Fruit fly (Drosophila melanogaster) whole organism, embryonic: ENCODE data around the gene CG6441.

Experiments used
- ATbp ChIP-seq: fragments of 200-800 bp; sonication (Bioruptor generic); optimal IDR thresholded peaks from 2 replicates; lab custom pipeline; 2017; ENCODE audit warnings: missing biosample characterization, mild to moderate bottlenecking, missing genetic modification characterization, missing genetic modification reagents
- Adf1 ChIP-seq: fragments of 200-800 bp; sonication (Bioruptor generic); IDR thresholded peaks from 2 replicates; pipeline ENCODE4 v1.3.6; 2022; ENCODE audit warnings: missing biosample characterization, missing genetic modification characterization
- CG10321 ChIP-seq: fragments of 200-800 bp; sonication (Bioruptor generic); IDR thresholded peaks from 2 replicates; pipeline ENCODE4 v1.3.6; 2022; ENCODE audit warnings: missing biosample characterization, missing genetic modification characterization
- CG10979 ChIP-seq: fragments of 200-800 bp; sonication (Bioruptor generic); optimal IDR thresholded peaks from 2 replicates; lab custom pipeline; 2018; ENCODE audit warnings: missing biosample characterization, mild to moderate bottlenecking, missing genetic modification characterization, moderate library complexity
- CG13287 ChIP-seq: fragments of 200-800 bp; sonication (Bioruptor generic); IDR thresholded peaks from 2 replicates; pipeline ENCODE4 v1.3.6; 2022; ENCODE audit warnings: missing biosample characterization, missing genetic modification characterization; ENCODE audit not compliant: partially characterized antibody
- CG15601 ChIP-seq: fragments of 200-800 bp; sonication (Bioruptor generic); optimal IDR thresholded peaks from 3 replicates; lab custom pipeline; 2019; ENCODE audit warnings: missing biosample characterization, mild to moderate bottlenecking, missing genetic modification characterization, moderate library complexity
- CG16863 ChIP-seq: fragments of 200-800 bp; sonication (Bioruptor generic); optimal IDR thresholded peaks from 3 replicates; lab custom pipeline; 2016; ENCODE audit warnings: missing biosample characterization, missing genetic modification characterization
- CG1832 ChIP-seq: fragments of 200-800 bp; sonication (Bioruptor generic); optimal IDR thresholded peaks from 2 replicates; lab custom pipeline; 2017; ENCODE audit warnings: missing biosample characterization, mild to moderate bottlenecking, missing genetic modification characterization, inconsistent platforms
- CG32772 ChIP-seq: fragments of 200-800 bp; sonication (Bioruptor generic); IDR thresholded peaks from 2 replicates; pipeline ENCODE4 v1.3.6; 2022; ENCODE audit warnings: missing biosample characterization, missing genetic modification characterization
- CG4360 ChIP-seq: fragments of 200-800 bp; sonication (Bioruptor generic); IDR thresholded peaks from 2 replicates; pipeline ENCODE4 v1.3.6; 2022; ENCODE audit warnings: missing biosample characterization, missing genetic modification characterization
- CG4820 ChIP-seq: fragments of 200-800 bp; sonication (Bioruptor generic); optimal IDR thresholded peaks from 3 replicates; lab custom pipeline; 2016; ENCODE audit warnings: missing biosample characterization, missing genetic modification characterization
- CG6765 ChIP-seq: fragments of 200-800 bp; sonication (Bioruptor generic); optimal IDR thresholded peaks from 3 replicates; lab custom pipeline; 2017; ENCODE audit warnings: missing biosample characterization, mild to moderate bottlenecking, missing genetic modification characterization
- CG6791 ChIP-seq: fragments of 200-800 bp; sonication (Bioruptor generic); IDR thresholded peaks from 3 replicates; pipeline ENCODE4 v1.3.6; 2022; ENCODE audit warnings: missing biosample characterization, missing genetic modification characterization; ENCODE audit not compliant: partially characterized antibody
- CG6854 ChIP-seq: fragments of 200-800 bp; sonication (Bioruptor generic); optimal IDR thresholded peaks from 3 replicates; lab custom pipeline; 2017; ENCODE audit warnings: missing biosample characterization, mild to moderate bottlenecking, missing genetic modification characterization
- CG9932 ChIP-seq: fragments of 200-800 bp; sonication (Bioruptor generic); IDR thresholded peaks from 2 replicates; pipeline ENCODE4 v1.3.6; 2022; ENCODE audit warnings: missing biosample characterization, missing genetic modification characterization
- Dip2 ChIP-seq: fragments of 200-800 bp; sonication (Bioruptor generic); IDR thresholded peaks from 2 replicates; pipeline ENCODE4 v1.3.6; 2022; ENCODE audit warnings: missing biosample characterization, missing genetic modification characterization
- Gug ChIP-seq: fragments of 200-800 bp; sonication (Bioruptor generic); IDR thresholded peaks from 4 replicates; pipeline ENCODE4 v1.3.6; 2022; ENCODE audit warnings: missing biosample characterization, missing genetic modification characterization
- H2.0 ChIP-seq: fragments of 200-800 bp; sonication (Bioruptor generic); IDR thresholded peaks from 2 replicates; pipeline ENCODE4 v1.3.6; 2022; ENCODE audit warnings: missing biosample characterization, missing genetic modification characterization
- HLHmδ ChIP-seq: fragments of 200-800 bp; sonication (Bioruptor generic); optimal IDR thresholded peaks from 2 replicates; lab custom pipeline; 2018; ENCODE audit warnings: missing biosample characterization, mild to moderate bottlenecking, missing genetic modification characterization, moderate library complexity
- Hr78 ChIP-seq, 2 experiments: fragments of 200-800 bp in 1 of 2; fragments of >200 bp in 1 of 2; sonication (Bioruptor generic) in 1 of 2; optimal IDR thresholded peaks; 2 replicates each; lab custom pipeline; 2017 to 2019; ENCODE audit warnings: missing biosample characterization in 2 of 2, missing genetic modification characterization in 2 of 2, mild to moderate bottlenecking in 1 of 2, moderate library complexity in 1 of 2
- Med ChIP-seq: fragments of 200-800 bp; sonication (Bioruptor generic); peaks from one replicate; lab custom pipeline; 2016; ENCODE audit warnings: missing biosample characterization, missing genetic modification characterization, mild to moderate bottlenecking, inconsistent platforms, moderate library complexity
- Rx ChIP-seq: fragments of 200-800 bp; sonication (Bioruptor generic); IDR thresholded peaks from 2 replicates; pipeline ENCODE4 v1.3.6; 2022; ENCODE audit warnings: missing biosample characterization, missing genetic modification characterization
- TFAM ChIP-seq: fragments of 200-800 bp; sonication (Bioruptor generic); optimal IDR thresholded peaks from 2 replicates; lab custom pipeline; 2017; ENCODE audit warnings: missing biosample characterization, missing genetic modification characterization, inconsistent platforms
- abd-A ChIP-seq: fragments of 200-800 bp; sonication (Bioruptor generic); optimal IDR thresholded peaks from 3 replicates; lab custom pipeline; 2019; ENCODE audit warnings: missing biosample characterization, mild to moderate bottlenecking, missing genetic modification characterization, moderate library complexity
- bigmax ChIP-seq: fragments of 200-800 bp; sonication (Bioruptor generic); optimal IDR thresholded peaks from 2 replicates; lab custom pipeline; 2018; ENCODE audit warnings: missing biosample characterization, mild to moderate bottlenecking, missing genetic modification characterization
- bowl ChIP-seq: fragments of 200-800 bp; sonication (Bioruptor generic); IDR thresholded peaks from 2 replicates; pipeline ENCODE4 v1.3.6; 2022; ENCODE audit warnings: missing biosample characterization, missing genetic modification characterization
- chinmo ChIP-seq: fragments of 200-800 bp; sonication (Bioruptor generic); IDR thresholded peaks from 4 replicates; pipeline ENCODE4 v1.3.6; 2022; ENCODE audit warnings: missing biosample characterization, missing genetic modification characterization; ENCODE audit not compliant: partially characterized antibody
- chm ChIP-seq: fragments of 200-800 bp; sonication (Bioruptor generic); IDR thresholded peaks from 2 replicates; pipeline ENCODE4 v1.3.6; 2022; ENCODE audit warnings: missing biosample characterization, missing genetic modification characterization
- chn ChIP-seq: fragments of 200-800 bp; sonication (Bioruptor generic); optimal IDR thresholded peaks from 2 replicates; lab custom pipeline; 2016; ENCODE audit warnings: missing biosample characterization, missing genetic modification characterization
- dmrt99B ChIP-seq: fragments of 200-800 bp; sonication (Bioruptor generic); optimal IDR thresholded peaks from 2 replicates; lab custom pipeline; 2018; ENCODE audit warnings: missing biosample characterization, mild to moderate bottlenecking, missing genetic modification characterization, moderate library complexity
- ems ChIP-seq: fragments of 200-800 bp; sonication (Bioruptor generic); optimal IDR thresholded peaks from 3 replicates; lab custom pipeline; 2016; ENCODE audit warnings: missing biosample characterization, missing genetic modification characterization
- ewg ChIP-seq: fragments of 200-800 bp; sonication (Bioruptor generic); optimal IDR thresholded peaks from 3 replicates; lab custom pipeline; 2017; ENCODE audit warnings: mild to moderate bottlenecking, missing biosample characterization, missing genetic modification reagents, missing genetic modification characterization
- fd64A ChIP-seq: fragments of 200-800 bp; sonication (Bioruptor generic); optimal IDR thresholded peaks from 3 replicates; lab custom pipeline; 2018; ENCODE audit warnings: missing biosample characterization, mild to moderate bottlenecking, missing genetic modification characterization
- hbn ChIP-seq: fragments of 200-800 bp; sonication (Bioruptor generic); IDR thresholded peaks from 2 replicates; pipeline ENCODE4 v1.3.6; 2022; ENCODE audit warnings: missing biosample characterization, missing genetic modification characterization; ENCODE audit not compliant: partially characterized antibody
- mam ChIP-seq: fragments of 200-800 bp; sonication (Bioruptor generic); optimal IDR thresholded peaks from 3 replicates; lab custom pipeline; 2016; ENCODE audit warnings: missing biosample characterization, missing genetic modification characterization
- pros ChIP-seq: fragments of 200-800 bp; sonication (Bioruptor generic); optimal IDR thresholded peaks from 3 replicates; lab custom pipeline; 2019; ENCODE audit warnings: missing biosample characterization, mild to moderate bottlenecking, missing genetic modification characterization, moderate library complexity
- rib ChIP-seq: fragments of 200-800 bp; sonication (Bioruptor generic); IDR thresholded peaks from 2 replicates; pipeline ENCODE4 v1.3.6; 2022; ENCODE audit warnings: missing biosample characterization, missing genetic modification characterization
- run ChIP-seq: fragments of 200-800 bp; sonication (Bioruptor generic); optimal IDR thresholded peaks from 3 replicates; lab custom pipeline; 2018; ENCODE audit warnings: missing biosample characterization, mild to moderate bottlenecking, missing genetic modification characterization
- sc ChIP-seq, 3 experiments: fragments of >200 bp in 2 of 3; fragments of 200-800 bp in 1 of 3; sonication (Bioruptor generic) in 1 of 3; optimal IDR thresholded peaks; 2 replicates in 2 of 3; 3 replicates in 1 of 3; lab custom pipeline; 2017; ENCODE audit warnings: mild to moderate bottlenecking in 1 of 3, missing biosample characterization in 1 of 3, missing genetic modification characterization in 1 of 3, missing genetic modification reagents in 1 of 3
- sens ChIP-seq: fragments of 200-800 bp; sonication (Bioruptor generic); peaks from one replicate; lab custom pipeline; 2016; ENCODE audit warnings: missing biosample characterization, missing genetic modification characterization
- sima ChIP-seq: fragments of 200-800 bp; sonication (Bioruptor generic); optimal IDR thresholded peaks from 2 replicates; lab custom pipeline; 2016; ENCODE audit warnings: missing biosample characterization, missing genetic modification characterization
- sisA ChIP-seq: fragments of 200-800 bp; sonication (Bioruptor generic); IDR thresholded peaks from 2 replicates; pipeline ENCODE4 v1.3.6; 2022; ENCODE audit warnings: missing biosample characterization, missing genetic modification characterization
- slp2 ChIP-seq: fragments of 200-800 bp; sonication (Bioruptor generic); optimal IDR thresholded peaks from 2 replicates; lab custom pipeline; 2016; ENCODE audit warnings: missing biosample characterization, missing genetic modification characterization
- so ChIP-seq: fragments of 200-800 bp; sonication (Bioruptor generic); IDR thresholded peaks from 3 replicates; pipeline ENCODE4 v1.3.6; 2022; ENCODE audit warnings: missing biosample characterization, missing genetic modification characterization
- sqz ChIP-seq: fragments of 200-800 bp; sonication (Bioruptor generic); optimal IDR thresholded peaks from 3 replicates; lab custom pipeline; 2018; ENCODE audit warnings: missing biosample characterization, mild to moderate bottlenecking, missing genetic modification characterization
- tll ChIP-seq, 2 experiments: fragments of 200-800 bp in 1 of 2; fragments of >200 bp in 1 of 2; sonication (Bioruptor generic) in 1 of 2; optimal IDR thresholded peaks; 2 replicates each; lab custom pipeline; 2017 to 2019; ENCODE audit warnings: missing biosample characterization in 2 of 2, missing genetic modification characterization in 2 of 2, mild to moderate bottlenecking in 1 of 2, moderate library complexity in 1 of 2
- tna ChIP-seq: fragments of 200-800 bp; sonication (Bioruptor generic); IDR thresholded peaks from 2 replicates; pipeline ENCODE4 v1.3.6; 2022; ENCODE audit warnings: missing biosample characterization, missing genetic modification characterization; ENCODE audit not compliant: partially characterized antibody
- ttk ChIP-seq: fragments of 200-800 bp; sonication (Bioruptor generic); IDR thresholded peaks from 2 replicates; pipeline ENCODE4 v2.1.2; 2022; ENCODE audit warnings: missing biosample characterization, missing genetic modification characterization
- usp ChIP-seq: fragments of >200 bp; optimal IDR thresholded peaks from 2 replicates; lab custom pipeline; 2017; ENCODE audit warnings: missing biosample characterization, missing genetic modification characterization

CG6441 gene

DNA sequence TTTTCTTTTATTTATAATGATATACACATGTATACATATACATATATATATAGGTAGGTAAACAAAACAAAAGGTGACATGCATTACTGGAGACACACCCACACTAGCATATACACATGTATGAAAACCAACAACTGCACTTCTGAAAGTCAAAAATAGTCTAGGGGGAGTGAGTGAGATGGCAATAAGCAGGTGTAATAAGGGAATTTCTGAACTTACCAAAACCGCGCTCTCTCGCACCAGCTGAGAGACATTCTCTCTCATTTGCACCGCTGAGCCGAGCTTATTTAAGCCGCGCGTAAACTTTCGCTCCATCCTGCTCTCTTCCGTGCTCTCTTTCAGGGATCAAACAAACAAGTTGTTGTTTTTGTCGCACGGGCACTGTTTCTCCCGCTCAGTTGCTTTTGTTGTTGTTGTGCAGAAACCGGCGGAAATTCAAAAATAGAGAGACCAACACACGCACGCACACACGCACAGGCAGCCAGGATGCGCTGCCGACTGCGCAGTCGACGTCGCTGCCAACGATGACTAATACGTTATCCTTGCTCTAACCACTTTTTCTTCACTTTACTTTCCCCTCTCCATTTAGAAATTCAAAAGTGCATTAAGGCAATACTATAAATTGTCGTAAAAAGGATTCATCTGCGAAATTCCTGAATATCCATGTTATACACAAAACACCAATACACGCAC lies 20.9 kb downstream of the CG6441 start (continued):
- TF ChIP-seq CG6854 (GFP tag; lab: Kevin White, UChicago) (no peak), Adf1 (peak; percentile 65), CG4820 (GFP tag; lab: Kevin White, UChicago) (no peak), fd64A (GFP tag; lab: Kevin White, UChicago) (no peak), CG13287 (GFP tag; lab: Robert Waterston, UW) (no peak), slp2 (GFP tag; lab: Kevin White, UChicago) (no peak), H2.0 (GFP tag; lab: Robert Waterston, UW) (no peak), dmrt99B (no peak), CG15601 (tag; lab: Kevin White, UChicago) (no peak), chinmo (GFP tag; lab: Robert Waterston, UW) (0 out of 4 replicates have a peak, but pooled peaks have one; percentile 29), sc (optimal IDR thresholded peaks at IDR 0.05; lab: Kevin White, UChicago) (no peak), sc (GFP tag; optimal IDR thresholded peaks at IDR 0.05; lab: Kevin White, UChicago) (peak; percentile 19), tna (GFP tag; lab: Robert Waterston, UW) (no peak), CG6791 (GFP tag; lab: Robert Waterston, UW) (no peak; the same call in 2 of the 3 replicates), Hr78 (GFP tag; optimal IDR thresholded peaks at IDR 0.05; lab: Kevin White, UChicago) (no peak), CG4360 (GFP tag; lab: Robert Waterston, UW) (peak; percentile 91), sens (peak; percentile 2), usp (GFP tag; lab: Kevin White, UChicago) (no peak), Med (GFP tag; lab: Kevin White, UChicago) (peak; percentile 30), CG6765 (GFP tag; lab: Kevin White, UChicago) (no peak), CG32772 (GFP tag; lab: Robert Waterston, UW) (no peak), sima (GFP tag; lab: Kevin White, UChicago) (no peak), bigmax (no peak), mam (GFP tag; lab: Kevin White, UChicago) (no peak), ems (GFP tag; lab: Kevin White, UChicago) (no peak), ewg (GFP tag; lab: Kevin White, UChicago) (no peak), HLHmδ (GFP tag; lab: Kevin White, UChicago) (no peak), pros (GFP tag; lab: Kevin White, UChicago) (no peak), ttk (GFP tag; lab: Robert Waterston, UW) (no peak), CG10321 (GFP tag; lab: Robert Waterston, UW) (no peak), run (tag; lab: Kevin White, UChicago) (no peak), tll (GFP tag; optimal IDR thresholded peaks at IDR 0.05; lab: Kevin White, UChicago) (peak in 1 of 2 experiments; percentile 67), ATbp (GFP tag; lab: Kevin White, UChicago) (no peak), CG1832 (GFP tag; lab: Kevin White, UChicago) (no peak), so (GFP tag; lab: Robert Waterston, UW) (no peak), hbn (GFP tag; lab: Robert Waterston, UW) (no peak), abd-A (tag; lab: Kevin White, UChicago) (no peak), Rx (GFP tag; lab: Robert Waterston, UW) (no peak), sisA (GFP tag; lab: Robert Waterston, UW) (no peak), CG16863 (GFP tag; lab: Kevin White, UChicago) (no peak), TFAM (GFP tag; lab: Kevin White, UChicago) (no peak), rib (GFP tag; lab: Robert Waterston, UW) (no peak), Gug (no peak), sqz (no peak), CG10979 (no peak), chn (GFP tag; lab: Kevin White, UChicago) (no peak), CG9932 (no peak), chm (peak; percentile 46; the same call in 1 of the 2 replicates), bowl (GFP tag; lab: Robert Waterston, UW) (no peak), Dip2 (no peak)
